Worm (Caenorhabditis elegans): ENCODE data around the gene wdr-37.

The wdr-37 gene

ce11 chrIII:5611604-5612324 is 11.9 kb upstream of the wdr-37 start, which contains the start of gene bas-1:
Gene bas-1, plus strand, starts transcription at chrIII:5612274.
- no peak for TF ChIP-seq pqm-1 (tag; optimal IDR thresholded peaks at IDR 0.05)
- no peak for TF ChIP-seq K02D7.2 (tag; optimal IDR thresholded peaks at IDR 0.05)
- no peak for TF ChIP-seq fkh-10 (GFP tag; optimal IDR thresholded peaks at IDR 0.05)
- TF ChIP-seq ceh-9 (tag; optimal IDR thresholded peaks at IDR 0.05): no peak
- no peak for TF ChIP-seq sox-2 (GFP tag; IDR thresholded peaks at IDR 0.05)
- TF ChIP-seq ceh-2 (tag; optimal IDR thresholded peaks at IDR 0.05): no peak
- TF ChIP-seq C08G9.2 (tag; optimal IDR thresholded peaks at IDR 0.05): no peak
- TF ChIP-seq ttx-3 (tag; optimal IDR thresholded peaks at IDR 0.05): no peak
- no peak for TF ChIP-seq fax-1 (tag; optimal IDR thresholded peaks at IDR 0.05)
- TF ChIP-seq pros-1 (tag; optimal IDR thresholded peaks at IDR 0.05): no peak
- no peak for TF ChIP-seq lin-11 (tag; optimal IDR thresholded peaks at IDR 0.05)
- TF ChIP-seq ceh-19 (GFP tag; optimal IDR thresholded peaks at IDR 0.05): no peak
- TF ChIP-seq F13H6.1 (tag; optimal IDR thresholded peaks at IDR 0.05): no peak
- TF ChIP-seq ceh-14 (tag; optimal IDR thresholded peaks at IDR 0.05): no peak
- no peak for TF ChIP-seq T23F11.4 (GFP tag; optimal IDR thresholded peaks at IDR 0.05)
- TF ChIP-seq lim-6 (tag; optimal IDR thresholded peaks at IDR 0.05): no peak
- no peak for TF ChIP-seq unc-55 (GFP tag; optimal IDR thresholded peaks at IDR 0.05)
- no peak for TF ChIP-seq ceh-6 (GFP tag; optimal IDR thresholded peaks at IDR 0.05)
- TF ChIP-seq hlh-30 (tag; optimal IDR thresholded peaks at IDR 0.05; ENCODE audit: insufficient read depth): no peak
- TF ChIP-seq pat-9 (tag; optimal IDR thresholded peaks at IDR 0.05): no peak

ce11 chrIII:5610276-5610675 is 10.4 kb upstream of the wdr-37 start, which contains the start of gene C05D2.8:
Gene C05D2.8, minus strand, starts transcription at chrIII:5610346.
- TF ChIP-seq elt-2 (tag; optimal IDR thresholded peaks at IDR 0.05) (peak; percentile 44), odd-2 (tag; optimal IDR thresholded peaks at IDR 0.05) (no peak)

ce11 chrIII:5604080-5604479 is 4.2 kb upstream of the wdr-37 start, which contains the start of gene xnd-1:
Gene xnd-1, plus strand, starts transcription at chrIII:5604460.
- TF ChIP-seq ceh-19 (GFP tag; optimal IDR thresholded peaks at IDR 0.05) (no peak), elt-4 (tag; optimal IDR thresholded peaks at IDR 0.05) (no peak)

ce11 chrIII:5603439-5603986 is 3.7 kb upstream of the wdr-37 start, which contains the start of gene madf-11:
Gene madf-11, minus strand, starts transcription at chrIII:5603489.
- TF ChIP-seq ceh-18 (tag; optimal IDR thresholded peaks at IDR 0.05): peak; percentile 26
- TF ChIP-seq hlh-13 (GFP tag; optimal IDR thresholded peaks at IDR 0.05): no peak
- no peak for TF ChIP-seq elt-4 (tag; optimal IDR thresholded peaks at IDR 0.05)
- peak; percentile 3 for TF ChIP-seq pax-1 (tag; optimal IDR thresholded peaks at IDR 0.05)
- TF ChIP-seq ceh-6 (GFP tag; optimal IDR thresholded peaks at IDR 0.05): no peak
- peak; percentile 70 for TF ChIP-seq tbx-7 (tag; optimal IDR thresholded peaks at IDR 0.05)
- no peak for TF ChIP-seq che-1 (tag; optimal IDR thresholded peaks at IDR 0.05)
- no peak for TF ChIP-seq gmeb-2 (tag; optimal IDR thresholded peaks at IDR 0.05)
- no peak for TF ChIP-seq K02D7.2 (tag; optimal IDR thresholded peaks at IDR 0.05)
- no peak for TF ChIP-seq odd-2 (tag; optimal IDR thresholded peaks at IDR 0.05)
- TF ChIP-seq sox-2 (GFP tag; IDR thresholded peaks at IDR 0.05): no peak
- TF ChIP-seq ahr-1 (tag; optimal IDR thresholded peaks at IDR 0.05): no peak
- TF ChIP-seq ceh-14 (tag; optimal IDR thresholded peaks at IDR 0.05): peak; percentile 46
- peak; percentile 98 for TF ChIP-seq ets-4 (tag; optimal IDR thresholded peaks at IDR 0.05)
- TF ChIP-seq tbx-2 (tag; optimal IDR thresholded peaks at IDR 0.05): peak; percentile 84
- TF ChIP-seq zip-5 (tag; optimal IDR thresholded peaks at IDR 0.05): peak; percentile 27
- peak; percentile 49 for TF ChIP-seq hlh-6 (tag; optimal IDR thresholded peaks at IDR 0.05)
- no peak for TF ChIP-seq ceh-45 (GFP tag; IDR thresholded peaks at IDR 0.05)
- peak; percentile 65 for TF ChIP-seq ref-2 (tag; optimal IDR thresholded peaks at IDR 0.05)
- TF ChIP-seq dve-1 (tag; optimal IDR thresholded peaks at IDR 0.05): no peak
- no peak for TF ChIP-seq ama-1 (optimal IDR thresholded peaks at IDR 0.05)
- TF ChIP-seq sdc-2 (tag; optimal IDR thresholded peaks at IDR 0.05): peak; percentile 17
- TF ChIP-seq ceh-30 (tag; optimal IDR thresholded peaks at IDR 0.05): no peak
- no peak for TF ChIP-seq pros-1 (tag; optimal IDR thresholded peaks at IDR 0.05)
- TF ChIP-seq ceh-19 (GFP tag; optimal IDR thresholded peaks at IDR 0.05): peak; percentile 29
- peak; percentile 88 for TF ChIP-seq C08G9.2 (tag; optimal IDR thresholded peaks at IDR 0.05)
- no peak for TF ChIP-seq pat-9 (tag; optimal IDR thresholded peaks at IDR 0.05)
- no peak for TF ChIP-seq pag-3 (tag; optimal IDR thresholded peaks at IDR 0.05; ENCODE audit: borderline replicate concordance)
- peak; percentile 67 for TF ChIP-seq hlh-8 (tag; optimal IDR thresholded peaks at IDR 0.05)
- no peak for TF ChIP-seq nhr-232 (tag; optimal IDR thresholded peaks at IDR 0.05)
- no peak for TF ChIP-seq ceh-22 (tag; optimal IDR thresholded peaks at IDR 0.05)
- no peak for TF ChIP-seq C38D4.7 (GFP tag; optimal IDR thresholded peaks at IDR 0.05)
